Worm (Caenorhabditis elegans) whole organism, young adult: Measurements from ENCODE around the gene rpc-11.

Experiments used
- F37B4.10 ChIP-seq: fragments of 200-800 bp; sonication (Bioruptor generic); IDR thresholded peaks from 2 replicates; pipeline ENCODE4 v1.3.6; 2022; ENCODE audit warnings: missing genetic modification characterization, missing compliant biosample characterization
- ZK185.1 ChIP-seq: sonication (generic microtip); optimal IDR thresholded peaks from 2 replicates; lab custom pipeline; 2016; ENCODE audit warnings: mild to moderate bottlenecking, missing genetic modification characterization, missing compliant biosample characterization; ENCODE audit not compliant: poor library complexity, severe bottlenecking
- ceh-79 ChIP-seq: sonication (generic microtip); optimal IDR thresholded peaks from 2 replicates; lab custom pipeline; 2017; ENCODE audit warnings: mild to moderate bottlenecking, missing genetic modification characterization, missing compliant biosample characterization
- tbx-9 ChIP-seq: sonication (generic microtip); optimal IDR thresholded peaks from 2 replicates; lab custom pipeline; 2016; ENCODE audit warnings: borderline replicate concordance, missing genetic modification characterization, inconsistent platforms, missing compliant biosample characterization

- no peak for TF ChIP-seq tbx-9
- no peak for TF ChIP-seq F37B4.10
- TF ChIP-seq ZK185.1 (tag; lab: Kevin White, UChicago): no peak
- TF ChIP-seq ceh-79 (tag; lab: Kevin White, UChicago): no peak
Measured at ce11 chrIV:1419795-1420509, 10.1 kb upstream of the rpc-11 start, which contains the start of gene Y77E11A.7.
